Worm (Caenorhabditis elegans) whole organism, L2 larva: ENCODE data around the gene F59B2.3.

ENCODE experiments used
- aly-2 ChIP-seq: fragments of 150-350 bp; optimal IDR thresholded peaks from 2 replicates; lab custom pipeline; 2014; ENCODE audit warnings: missing biosample characterization, missing genetic modification characterization
- ama-1 ChIP-seq: fragments of 150-350 bp; optimal IDR thresholded peaks from 2 replicates; lab custom pipeline; 2018; ENCODE audit warnings: inconsistent platforms
- lin-11 ChIP-seq: fragments of 150-350 bp; sonication (generic microtip); optimal IDR thresholded peaks from 2 replicates; lab custom pipeline; 2014; ENCODE audit warnings: missing biosample characterization, missing genetic modification characterization, inconsistent platforms, mixed read lengths
- lin-39 ChIP-seq: fragments of 150-350 bp; optimal IDR thresholded peaks from 2 replicates; lab custom pipeline; 2014; ENCODE audit warnings: missing biosample characterization, missing genetic modification reagents, missing genetic modification characterization
- sma-3 ChIP-seq: sonication (generic microtip); optimal IDR thresholded peaks from 2 replicates; lab custom pipeline; 2016; ENCODE audit warnings: missing genetic modification reagents, missing genetic modification characterization, missing compliant biosample characterization
- snpc-4 ChIP-seq: fragments of 150-350 bp; optimal IDR thresholded peaks from 2 replicates; lab custom pipeline; 2014; ENCODE audit warnings: missing biosample characterization, missing genetic modification characterization
- unc-55 ChIP-seq: fragments of 150-350 bp; sonication (generic microtip); optimal IDR thresholded peaks from 3 replicates; lab custom pipeline; 2014; ENCODE audit warnings: missing biosample characterization, missing genetic modification reagents, missing genetic modification characterization
- ztf-11 ChIP-seq: sonication (generic microtip); optimal IDR thresholded peaks from 2 replicates; lab custom pipeline; 2017; ENCODE audit warnings: missing biosample characterization, missing genetic modification characterization

ce11 chrIII:9002545-9002944, 3.0 kb upstream of the F59B2.3 start, which contains the start of the genes F59B2.15 and zif-1:
- TF ChIP-seq aly-2 (tag; lab: Kevin White, UChicago), result no peak
- TF ChIP-seq ztf-11 (tag; lab: Kevin White, UChicago), result no peak
- no peak for TF ChIP-seq ama-1 (lab: Kevin White, UChicago)
- no peak for TF ChIP-seq sma-3 (GFP tag; lab: Kevin White, UChicago)
- no peak for TF ChIP-seq unc-55 (GFP tag; lab: Kevin White, UChicago)
- no peak for TF ChIP-seq lin-39 (tag; lab: Kevin White, UChicago)
- TF ChIP-seq lin-11 (tag; lab: Kevin White, UChicago), result no peak
- TF ChIP-seq snpc-4 (tag; lab: Kevin White, UChicago), result no peak
